Fruit fly (Drosophila melanogaster): ENCODE measurements around the gene Wnt4.

Wnt4 gene

DNA sequence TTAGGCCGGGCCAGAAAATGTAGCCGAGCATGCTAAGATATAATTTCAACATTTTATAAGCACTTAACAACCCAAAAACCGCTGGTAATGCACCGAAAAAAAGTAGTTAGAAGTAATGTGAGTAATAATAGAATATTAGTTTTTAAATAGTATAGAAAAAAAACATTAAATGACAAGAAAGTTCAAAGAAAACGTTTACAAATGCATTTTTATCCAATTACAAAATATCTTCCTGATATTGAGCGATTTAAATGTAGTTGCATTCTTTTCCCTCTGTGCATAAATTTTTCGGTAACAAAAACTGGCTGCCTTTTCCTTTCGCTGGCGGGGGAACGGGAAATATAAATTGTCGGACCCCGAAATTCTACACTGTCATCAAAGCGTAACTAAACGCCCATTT is 25.8 kb upstream of the Wnt4 start (continued):
- TF ChIP-seq nmo (GFP tag; optimal IDR thresholded peaks at IDR 0.05) (peak; percentile 14), odd (GFP tag; optimal IDR thresholded peaks at IDR 0.05) (no peak), CG34422 (GFP tag; IDR thresholded peaks at IDR 0.05) (no peak), CG13775 (GFP tag; optimal IDR thresholded peaks at IDR 0.05) (peak; percentile 1), dati (GFP tag; IDR thresholded peaks at IDR 0.05) (no peak), CHES-1-like (GFP tag; optimal IDR thresholded peaks at IDR 0.05) (no peak), sens (GFP tag) (peak; percentile 69), Sry-δ (GFP tag; optimal IDR thresholded peaks at IDR 0.05) (no peak), pan (optimal IDR thresholded peaks at IDR 0.05) (no peak), pan (GFP tag; optimal IDR thresholded peaks at IDR 0.05 in 1 of 2, IDR thresholded peaks at IDR 0.05 in 1 of 2) (no peak), slp2 (GFP tag; optimal IDR thresholded peaks at IDR 0.05) (no peak), CG12659 (GFP tag; optimal IDR thresholded peaks at IDR 0.05) (no peak), crol (GFP tag; IDR thresholded peaks at IDR 0.05) (0 out of 2 replicates have a peak, but pooled peaks have one; percentile 1), CG11247 (GFP tag; IDR thresholded peaks at IDR 0.05) (no peak), shn (GFP tag; optimal IDR thresholded peaks at IDR 0.05) (no peak), Oaz (GFP tag; IDR thresholded peaks at IDR 0.05) (no peak), D (optimal IDR thresholded peaks at IDR 0.05) (no peak), D (GFP tag; optimal IDR thresholded peaks at IDR 0.05) (no peak), Lpt (GFP tag; optimal IDR thresholded peaks at IDR 0.05) (no peak), Doc3 (GFP tag; IDR thresholded peaks at IDR 0.05; ENCODE audit: partially characterized antibody) (no peak), Ravus (GFP tag; IDR thresholded peaks at IDR 0.05) (no peak), ttk (GFP tag; IDR thresholded peaks at IDR 0.05) (no peak), prd (optimal IDR thresholded peaks at IDR 0.05) (no peak), prd (GFP tag; IDR thresholded peaks at IDR 0.05) (peak; percentile 42; the same call in 1 of the 3 replicates), CG17385 (GFP tag; optimal IDR thresholded peaks at IDR 0.05) (no peak), tna (GFP tag; IDR thresholded peaks at IDR 0.05; ENCODE audit: partially characterized antibody) (no peak), CG2889 (GFP tag; IDR thresholded peaks at IDR 0.05) (no peak), tin (GFP tag; optimal IDR thresholded peaks at IDR 0.05) (no peak), CG14710 (tag; optimal IDR thresholded peaks at IDR 0.05) (peak; percentile 25), CG11093 (GFP tag; IDR thresholded peaks at IDR 0.05) (no peak), Xrp1 (GFP tag; IDR thresholded peaks at IDR 0.05) (peak; percentile 53; the same call in 1 of the 2 replicates), Spps (tag; optimal IDR thresholded peaks at IDR 0.05) (peak; percentile 4), CG31365 (tag; optimal IDR thresholded peaks at IDR 0.05) (no peak), CG17361 (GFP tag; IDR thresholded peaks at IDR 0.05) (0 out of 3 replicates have a peak, but pooled peaks have one; percentile 31), CG3995 (GFP tag; optimal IDR thresholded peaks at IDR 0.05) (no peak), CG31441 (GFP tag; IDR thresholded peaks at IDR 0.05) (peak; percentile 39; the same call in 1 of the 2 replicates), unpg (GFP tag; optimal IDR thresholded peaks at IDR 0.05) (peak; percentile 9), CG7839 (tag; optimal IDR thresholded peaks at IDR 0.05) (peak; percentile 3), ewg (GFP tag; optimal IDR thresholded peaks at IDR 0.05) (no peak), en (GFP tag; optimal IDR thresholded peaks at IDR 0.05) (no peak), ERR (GFP tag; optimal IDR thresholded peaks at IDR 0.05) (no peak), CG18262 (tag; optimal IDR thresholded peaks at IDR 0.05) (peak; percentile 53), E2f1 (GFP tag; IDR thresholded peaks at IDR 0.05) (no peak), CTCF (GFP tag; optimal IDR thresholded peaks at IDR 0.05) (no peak), Mrtf (GFP tag; IDR thresholded peaks at IDR 0.05) (no peak), CG31388 (GFP tag; optimal IDR thresholded peaks at IDR 0.05) (no peak), CG6272 (GFP tag; IDR thresholded peaks at IDR 0.05) (no peak), lmd (GFP tag; IDR thresholded peaks at IDR 0.05) (no peak), CG4404 (GFP tag; IDR thresholded peaks at IDR 0.05) (peak; percentile 61), CG4617 (GFP tag; optimal IDR thresholded peaks at IDR 0.05; ENCODE audit: borderline replicate concordance) (no peak)

All from whole organism, embryonic.